Fruit fly (Drosophila melanogaster): ENCODE results near the gene Myb.

DNA sequence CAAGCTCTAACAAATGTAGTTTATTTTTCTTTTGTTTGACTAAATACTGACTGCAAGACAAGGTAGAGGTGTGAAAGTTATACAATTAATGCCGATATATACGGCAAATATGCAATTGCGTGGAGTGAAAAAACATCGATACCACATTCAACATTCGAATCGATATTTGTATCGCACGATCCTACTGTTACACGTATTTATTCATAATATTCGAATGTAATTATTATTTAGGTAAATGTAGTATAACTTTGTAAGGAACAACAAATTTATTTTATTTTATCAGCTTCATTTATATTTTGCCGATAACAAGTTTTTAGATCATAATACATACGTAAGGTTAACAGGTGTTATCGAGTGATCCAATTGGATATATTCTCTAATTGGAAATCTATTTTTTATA is 22.2 kb downstream of the Myb start, which contains the start of gene Chc:
- TF ChIP-seq Dll (optimal IDR thresholded peaks at IDR 0.05) (no peak), usp (GFP tag; optimal IDR thresholded peaks at IDR 0.05) (no peak), pan (optimal IDR thresholded peaks at IDR 0.05) (no peak), CG8478 (optimal IDR thresholded peaks at IDR 0.05) (no peak), psq (optimal IDR thresholded peaks at IDR 0.05) (no peak), EcR (GFP tag; optimal IDR thresholded peaks at IDR 0.05) (no peak)

Data from whole organism.